Worm (Caenorhabditis elegans) whole organism, L2 larva: Measurements from ENCODE around the gene nhr-183.

Experiments
- crh-2 ChIP-seq: sonication (generic microtip); optimal IDR thresholded peaks from 2 replicates; lab custom pipeline; 2017; ENCODE audit warnings: missing biosample characterization, missing genetic modification characterization
- nhr-10 ChIP-seq: sonication (generic microtip); optimal IDR thresholded peaks from 2 replicates; lab custom pipeline; 2017; ENCODE audit warnings: missing biosample characterization, missing genetic modification characterization
- skn-1 ChIP-seq: sonication (generic microtip); optimal IDR thresholded peaks from 2 replicates; lab custom pipeline; 2017; ENCODE audit warnings: missing biosample characterization, missing genetic modification characterization
- unc-55 ChIP-seq: fragments of 150-350 bp; sonication (generic microtip); optimal IDR thresholded peaks from 3 replicates; lab custom pipeline; 2014; ENCODE audit warnings: missing biosample characterization, missing genetic modification reagents, missing genetic modification characterization

ce11 chrV:2264455-2264854 lies at the start of gene nhr-183:
- TF ChIP-seq unc-55 (GFP tag; lab: Kevin White, UChicago) (no peak), crh-2 (tag; lab: Kevin White, UChicago) (no peak), skn-1 (tag; lab: Kevin White, UChicago) (no peak), nhr-10 (tag; lab: Kevin White, UChicago) (no peak)
